Worm (Caenorhabditis elegans) whole organism, L1 larva: ENCODE measurements around the gene mdt-19.

ENCODE experiments used
- ceh-82 ChIP-seq, 3 experiments: fragments of 150-350 bp in 1 of 3; sonication (generic microtip) in 2 of 3; optimal IDR thresholded peaks; 2 replicates each; lab custom pipeline; 2014 to 2017; ENCODE audit warnings: missing biosample characterization in 3 of 3, missing genetic modification characterization in 3 of 3
- ces-1 ChIP-seq: fragments of 150-350 bp; optimal IDR thresholded peaks from 2 replicates; lab custom pipeline; 2014; ENCODE audit warnings: missing biosample characterization, missing genetic modification reagents, missing genetic modification characterization
- efl-1 ChIP-seq, 4 experiments: fragments of 150-350 bp; optimal IDR thresholded peaks in 3 of 4; peaks in 1 of 4; 1 replicate in 1 of 4; 2 replicates in 3 of 4; lab custom pipeline; 2014; ENCODE audit warnings: missing biosample characterization in 2 of 4, missing genetic modification characterization in 2 of 4, missing genetic modification reagents in 2 of 4
- fkh-10 ChIP-seq: sonication (generic microtip); optimal IDR thresholded peaks from 2 replicates; lab custom pipeline; 2017; ENCODE audit warnings: missing biosample characterization, missing genetic modification reagents, missing genetic modification characterization
- mab-9 ChIP-seq: fragments of 200-800 bp; sonication (Bioruptor generic); IDR thresholded peaks from 2 replicates; pipeline ENCODE4 v1.3.6; 2022; ENCODE audit warnings: missing genetic modification reagents, missing genetic modification characterization, missing compliant biosample characterization
- nhr-19 ChIP-seq: fragments of 200-800 bp; sonication (Bioruptor generic); conservative IDR thresholded peaks from 2 replicates; pipeline ENCODE4 v1.3.6; 2022; ENCODE audit warnings: missing genetic modification characterization, missing compliant biosample characterization
- nhr-47 ChIP-seq: sonication (generic microtip); optimal IDR thresholded peaks from 2 replicates; lab custom pipeline; 2016; ENCODE audit warnings: mild to moderate bottlenecking, missing genetic modification characterization, moderate library complexity, missing compliant biosample characterization
- nhr-84 ChIP-seq: sonication (generic microtip); optimal IDR thresholded peaks from 2 replicates; lab custom pipeline; 2017; ENCODE audit warnings: missing biosample characterization, missing genetic modification characterization
- pqm-1 ChIP-seq: sonication (generic microtip); optimal IDR thresholded peaks from 3 replicates; lab custom pipeline; 2017; ENCODE audit warnings: missing biosample characterization, missing genetic modification characterization
- rnt-1 ChIP-seq: sonication (generic microtip); optimal IDR thresholded peaks from 2 replicates; lab custom pipeline; 2016; ENCODE audit warnings: mild to moderate bottlenecking, missing genetic modification characterization, moderate library complexity, missing compliant biosample characterization
- tbx-2 ChIP-seq: sonication (generic microtip); optimal IDR thresholded peaks from 2 replicates; lab custom pipeline; 2016; ENCODE audit warnings: missing genetic modification characterization, missing compliant biosample characterization
- unc-86 ChIP-seq: sonication (generic microtip); optimal IDR thresholded peaks from 2 replicates; lab custom pipeline; 2016; ENCODE audit warnings: missing genetic modification characterization, missing compliant biosample characterization

ce11 chrIII:2571447-2571846 lies 26.4 kb upstream of the mdt-19 start, which contains the start of gene Y54F10AR.2:
- TF ChIP-seq ces-1 (no peak), nhr-84 (tag; lab: Kevin White, UChicago) (no peak), ceh-82 (tag; optimal IDR thresholded peaks at IDR 0.05; lab: Kevin White, UChicago) (no peak), tbx-2 (tag; lab: Kevin White, UChicago) (no peak), pqm-1 (no peak), rnt-1 (tag; lab: Kevin White, UChicago) (no peak), unc-86 (tag; lab: Kevin White, UChicago) (no peak), mab-9 (no peak), fkh-10 (no peak), nhr-47 (tag; lab: Kevin White, UChicago) (no peak), nhr-19 (no peak), efl-1 (optimal IDR thresholded peaks at IDR 0.05; lab: Kevin White, UChicago) (no peak), efl-1 (GFP tag; optimal IDR thresholded peaks at IDR 0.05 in 1 of 2; lab: Kevin White, UChicago) (no peak)
